Fruit fly (Drosophila melanogaster) whole organism, embryonic: ENCODE data around the gene Gyc88E.

ENCODE experiments used
- CG10274 ChIP-seq: fragments of 200-800 bp; sonication (Bioruptor generic); optimal IDR thresholded peaks from 3 replicates; lab custom pipeline; 2017; ENCODE audit warnings: missing biosample characterization, mild to moderate bottlenecking, missing genetic modification characterization
- CG10979 ChIP-seq: fragments of 200-800 bp; sonication (Bioruptor generic); optimal IDR thresholded peaks from 2 replicates; lab custom pipeline; 2018; ENCODE audit warnings: missing biosample characterization, mild to moderate bottlenecking, missing genetic modification characterization, moderate library complexity
- CG1233 ChIP-seq: fragments of 200-800 bp; sonication (Bioruptor generic); optimal IDR thresholded peaks from 4 replicates; lab custom pipeline; 2018; ENCODE audit warnings: missing biosample characterization, mild to moderate bottlenecking, missing genetic modification characterization
- CG12769 ChIP-seq: fragments of 200-800 bp; sonication (Bioruptor generic); optimal IDR thresholded peaks from 2 replicates; lab custom pipeline; 2019; ENCODE audit warnings: missing biosample characterization, mild to moderate bottlenecking, missing genetic modification characterization, moderate library complexity
- CG12942 ChIP-seq: fragments of 200-800 bp; sonication (Bioruptor generic); optimal IDR thresholded peaks from 3 replicates; lab custom pipeline; 2016; ENCODE audit warnings: missing biosample characterization, missing genetic modification characterization
- CG15696 ChIP-seq: fragments of 200-800 bp; sonication (Bioruptor generic); optimal IDR thresholded peaks from 2 replicates; lab custom pipeline; 2019; ENCODE audit warnings: missing biosample characterization, mild to moderate bottlenecking, missing genetic modification characterization, moderate library complexity
- CG1602 ChIP-seq: fragments of 200-800 bp; sonication (Bioruptor generic); optimal IDR thresholded peaks from 3 replicates; lab custom pipeline; 2016; ENCODE audit warnings: missing biosample characterization, missing genetic modification characterization
- CG17359 ChIP-seq: fragments of 200-800 bp; sonication (Bioruptor generic); optimal IDR thresholded peaks from 3 replicates; lab custom pipeline; 2018; ENCODE audit warnings: missing biosample characterization, mild to moderate bottlenecking, missing genetic modification characterization, moderate library complexity
- CG18476 ChIP-seq: fragments of 200-800 bp; sonication (Bioruptor generic); optimal IDR thresholded peaks from 2 replicates; lab custom pipeline; 2016; ENCODE audit warnings: missing biosample characterization, mild to moderate bottlenecking, missing genetic modification characterization
- CG18599 ChIP-seq: fragments of 200-800 bp; sonication (Bioruptor generic); optimal IDR thresholded peaks from 3 replicates; lab custom pipeline; 2017; ENCODE audit warnings: missing biosample characterization, missing genetic modification characterization, mild to moderate bottlenecking, moderate library complexity, missing genetic modification reagents
- CG18764 ChIP-seq: fragments of 200-800 bp; sonication (Bioruptor generic); optimal IDR thresholded peaks from 3 replicates; lab custom pipeline; 2016; ENCODE audit warnings: missing biosample characterization, missing genetic modification characterization
- CG32772 ChIP-seq: fragments of 200-800 bp; sonication (Bioruptor generic); IDR thresholded peaks from 2 replicates; pipeline ENCODE4 v1.3.6; 2022; ENCODE audit warnings: missing biosample characterization, missing genetic modification characterization
- CG34422 ChIP-seq: fragments of 200-800 bp; sonication (Bioruptor generic); IDR thresholded peaks from 3 replicates; pipeline ENCODE4 v1.3.6; 2022; ENCODE audit warnings: missing biosample characterization, missing genetic modification characterization
- CG3995 ChIP-seq: fragments of 200-800 bp; sonication (Bioruptor generic); optimal IDR thresholded peaks from 3 replicates; lab custom pipeline; 2016; ENCODE audit warnings: missing biosample characterization, missing genetic modification characterization
- CG4328 ChIP-seq: fragments of 200-800 bp; sonication (Bioruptor generic); optimal IDR thresholded peaks from 3 replicates; lab custom pipeline; 2017; ENCODE audit warnings: missing biosample characterization, missing genetic modification reagents, missing genetic modification characterization
- CG43689 ChIP-seq: fragments of 200-800 bp; sonication (Bioruptor generic); IDR thresholded peaks from 2 replicates; pipeline ENCODE4 v1.3.6; 2022; ENCODE audit warnings: missing biosample characterization, missing genetic modification characterization
- CG4730 ChIP-seq: fragments of 200-800 bp; sonication (Bioruptor generic); IDR thresholded peaks from 2 replicates; pipeline ENCODE4 v1.3.6; 2022; ENCODE audit warnings: missing biosample characterization, missing genetic modification characterization
- CG5245 ChIP-seq: fragments of 200-800 bp; sonication (Bioruptor generic); optimal IDR thresholded peaks from 3 replicates; lab custom pipeline; 2016; ENCODE audit warnings: missing biosample characterization, missing genetic modification characterization
- CG9797 ChIP-seq: fragments of 200-800 bp; sonication (Bioruptor generic); optimal IDR thresholded peaks from 3 replicates; lab custom pipeline; 2018; ENCODE audit warnings: missing biosample characterization, mild to moderate bottlenecking, missing genetic modification characterization
- CHES-1-like ChIP-seq: fragments of 200-800 bp; sonication (Bioruptor generic); optimal IDR thresholded peaks from 2 replicates; lab custom pipeline; 2016; ENCODE audit warnings: missing biosample characterization, missing genetic modification characterization
- Chrac-16 ChIP-seq: fragments of 200-800 bp; sonication (Bioruptor generic); optimal IDR thresholded peaks from 3 replicates; lab custom pipeline; 2016; ENCODE audit warnings: missing biosample characterization, missing genetic modification characterization
- CkIIα-i1 ChIP-seq: fragments of 200-800 bp; sonication (Bioruptor generic); IDR thresholded peaks from 2 replicates; pipeline ENCODE4 v1.3.6; 2022; ENCODE audit warnings: missing biosample characterization, missing genetic modification characterization
- Dip2 ChIP-seq: fragments of 200-800 bp; sonication (Bioruptor generic); IDR thresholded peaks from 2 replicates; pipeline ENCODE4 v1.3.6; 2022; ENCODE audit warnings: missing biosample characterization, missing genetic modification characterization
- Elba2 ChIP-seq: fragments of 200-800 bp; sonication (Bioruptor generic); optimal IDR thresholded peaks from 3 replicates; lab custom pipeline; 2016; ENCODE audit warnings: missing biosample characterization, missing genetic modification characterization
- Hmx ChIP-seq: fragments of 200-800 bp; sonication (Bioruptor generic); optimal IDR thresholded peaks from 2 replicates; lab custom pipeline; 2016; ENCODE audit warnings: missing biosample characterization, missing genetic modification characterization
- Hr78 ChIP-seq, 2 experiments: fragments of 200-800 bp in 1 of 2; fragments of >200 bp in 1 of 2; sonication (Bioruptor generic) in 1 of 2; optimal IDR thresholded peaks; 2 replicates each; lab custom pipeline; 2017 to 2019; ENCODE audit warnings: missing biosample characterization in 2 of 2, missing genetic modification characterization in 2 of 2, mild to moderate bottlenecking in 1 of 2, moderate library complexity in 1 of 2
- Kr ChIP-seq: fragments of 200-800 bp; sonication (Bioruptor generic); optimal IDR thresholded peaks from 2 replicates; lab custom pipeline; 2017; ENCODE audit warnings: missing biosample characterization, mild to moderate bottlenecking, missing genetic modification characterization
- Lhr ChIP-seq: fragments of 200-800 bp; sonication (Bioruptor generic); optimal IDR thresholded peaks from 3 replicates; lab custom pipeline; 2017; ENCODE audit warnings: mild to moderate bottlenecking, missing biosample characterization, missing genetic modification reagents, missing genetic modification characterization
- MTF-1 ChIP-seq: fragments of 200-800 bp; sonication (Bioruptor generic); optimal IDR thresholded peaks from 2 replicates; lab custom pipeline; 2018; ENCODE audit warnings: missing biosample characterization, mild to moderate bottlenecking, missing genetic modification characterization, borderline replicate concordance
- Max ChIP-seq: fragments of 200-800 bp; sonication (Bioruptor generic); optimal IDR thresholded peaks from 2 replicates; lab custom pipeline; 2016; ENCODE audit warnings: missing biosample characterization, mild to moderate bottlenecking, missing genetic modification characterization
- Neu2 ChIP-seq: fragments of 200-800 bp; sonication (Bioruptor generic); optimal IDR thresholded peaks from 3 replicates; lab custom pipeline; 2016; ENCODE audit warnings: missing biosample characterization, missing genetic modification characterization, borderline replicate concordance
- Opbp ChIP-seq: fragments of 200-800 bp; sonication (Bioruptor generic); IDR thresholded peaks from 3 replicates; pipeline ENCODE4 v1.3.6; 2022; ENCODE audit warnings: missing biosample characterization, missing genetic modification characterization; ENCODE audit not compliant: partially characterized antibody
- Ptx1 ChIP-seq: fragments of 200-800 bp; sonication (Bioruptor generic); IDR thresholded peaks from 2 replicates; pipeline ENCODE4 v1.3.6; 2022; ENCODE audit warnings: missing biosample characterization, missing genetic modification characterization
- Side ChIP-seq: fragments of 200-800 bp; sonication (Bioruptor generic); optimal IDR thresholded peaks from 2 replicates; lab custom pipeline; 2016; ENCODE audit warnings: missing biosample characterization, missing genetic modification characterization
- Sry-β ChIP-seq: fragments of 200-800 bp; sonication (Bioruptor generic); optimal IDR thresholded peaks from 2 replicates; lab custom pipeline; 2018; ENCODE audit warnings: missing biosample characterization, mild to moderate bottlenecking, missing genetic modification characterization, moderate library complexity
- Xbp1 ChIP-seq: fragments of 200-800 bp; sonication (Bioruptor generic); optimal IDR thresholded peaks from 3 replicates; lab custom pipeline; 2016; ENCODE audit warnings: missing biosample characterization, mild to moderate bottlenecking, missing genetic modification characterization
- caup ChIP-seq: fragments of 200-800 bp; sonication (Bioruptor generic); optimal IDR thresholded peaks from 3 replicates; lab custom pipeline; 2017; ENCODE audit warnings: missing biosample characterization, mild to moderate bottlenecking, missing genetic modification characterization, moderate library complexity; ENCODE audit not compliant: severe bottlenecking
- dati ChIP-seq: fragments of 200-800 bp; sonication (Bioruptor generic); IDR thresholded peaks from 2 replicates; pipeline ENCODE4 v1.3.6; 2022; ENCODE audit warnings: missing biosample characterization, missing genetic modification characterization
- dimm ChIP-seq: fragments of 200-800 bp; sonication (Bioruptor generic); IDR thresholded peaks from 2 replicates; pipeline ENCODE4 v1.3.6; 2022; ENCODE audit warnings: missing biosample characterization, missing genetic modification characterization
- dmrt99B ChIP-seq: fragments of 200-800 bp; sonication (Bioruptor generic); optimal IDR thresholded peaks from 2 replicates; lab custom pipeline; 2018; ENCODE audit warnings: missing biosample characterization, mild to moderate bottlenecking, missing genetic modification characterization, moderate library complexity
- gro ChIP-seq: fragments of 200-800 bp; sonication (Bioruptor generic); optimal IDR thresholded peaks from 2 replicates; lab custom pipeline; 2016; ENCODE audit warnings: missing biosample characterization, missing genetic modification characterization
- hb ChIP-seq: fragments of 200-800 bp; sonication (Bioruptor generic); IDR thresholded peaks from 3 replicates; pipeline ENCODE4 v1.3.6; 2022; ENCODE audit warnings: missing biosample characterization, missing genetic modification characterization; ENCODE audit not compliant: partially characterized antibody
- lbe ChIP-seq: fragments of 200-800 bp; sonication (Bioruptor generic); optimal IDR thresholded peaks from 2 replicates; lab custom pipeline; 2016; ENCODE audit warnings: missing biosample characterization, mild to moderate bottlenecking, missing genetic modification characterization
- nerfin-1 ChIP-seq: fragments of 200-800 bp; sonication (Bioruptor generic); optimal IDR thresholded peaks from 3 replicates; lab custom pipeline; 2019; ENCODE audit warnings: missing biosample characterization, mild to moderate bottlenecking, missing genetic modification characterization, moderate library complexity
- nom ChIP-seq: fragments of 200-800 bp; sonication (Bioruptor generic); optimal IDR thresholded peaks from 2 replicates; lab custom pipeline; 2017; ENCODE audit warnings: missing biosample characterization, missing genetic modification characterization, mild to moderate bottlenecking, moderate library complexity, missing genetic modification reagents
- pb ChIP-seq: fragments of 200-800 bp; sonication (Bioruptor generic); optimal IDR thresholded peaks from 3 replicates; lab custom pipeline; 2016; ENCODE audit warnings: missing biosample characterization, missing genetic modification characterization
- slbo ChIP-seq: fragments of 200-800 bp; sonication (Bioruptor generic); IDR thresholded peaks from 2 replicates; pipeline ENCODE4 v1.3.6; 2022; ENCODE audit warnings: missing biosample characterization, missing genetic modification characterization
- tll ChIP-seq, 2 experiments: fragments of 200-800 bp in 1 of 2; fragments of >200 bp in 1 of 2; sonication (Bioruptor generic) in 1 of 2; optimal IDR thresholded peaks; 2 replicates each; lab custom pipeline; 2017 to 2019; ENCODE audit warnings: missing biosample characterization in 2 of 2, missing genetic modification characterization in 2 of 2, mild to moderate bottlenecking in 1 of 2, moderate library complexity in 1 of 2
- trem ChIP-seq: fragments of 200-800 bp; optimal IDR thresholded peaks from 3 replicates; lab custom pipeline; 2019; ENCODE audit warnings: missing biosample characterization, mild to moderate bottlenecking, missing genetic modification characterization, moderate library complexity
- zen2 ChIP-seq: fragments of 200-800 bp; sonication (Bioruptor generic); IDR thresholded peaks from 3 replicates; pipeline ENCODE4 v1.3.6; 2022; ENCODE audit warnings: missing biosample characterization, missing genetic modification characterization; ENCODE audit not compliant: partially characterized antibody

Gene Gyc88E

DNA sequence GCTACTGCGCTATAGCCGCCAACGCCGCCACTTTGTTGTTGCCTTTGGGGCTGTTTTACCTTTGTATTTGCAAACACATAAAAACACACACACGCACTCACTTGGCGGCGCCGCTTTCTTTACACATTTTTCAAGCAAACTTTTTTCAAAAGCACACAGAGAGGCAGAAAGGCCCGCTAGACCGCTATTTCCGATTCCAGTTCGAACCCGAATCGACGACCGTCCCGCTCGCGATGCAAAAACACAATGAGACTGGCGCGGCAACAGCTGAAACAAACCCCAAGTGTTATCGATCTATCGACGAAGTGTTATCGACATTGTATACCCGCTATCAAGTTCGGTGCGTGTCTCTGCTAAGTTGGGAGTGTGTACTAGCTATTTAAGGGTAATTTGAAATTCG, 18.5 kb upstream of the Gyc88E start, which contains the start of gene CG42788 (continued):
- TF ChIP-seq CG4730 (GFP tag; lab: Robert Waterston, UW), result no peak
- TF ChIP-seq Lhr, result peak; percentile 94
- no peak for TF ChIP-seq dimm
- peak; percentile 67 for TF ChIP-seq caup (GFP tag; lab: Kevin White, UChicago)
- TF ChIP-seq CG43689 (GFP tag; lab: Robert Waterston, UW), result no peak
- no peak for TF ChIP-seq Ptx1 (GFP tag; lab: Robert Waterston, UW)
- TF ChIP-seq dmrt99B (tag; lab: Kevin White, UChicago), result peak; percentile 53
- TF ChIP-seq Kr, result no peak
- peak; percentile 44 for TF ChIP-seq MTF-1
- TF ChIP-seq Sry-β, result no peak
- peak; percentile 5 for TF ChIP-seq CG10979 (tag; lab: Kevin White, UChicago)
- TF ChIP-seq CG17359 (tag; lab: Kevin White, UChicago), result peak; percentile 29
- no peak for TF ChIP-seq tll (GFP tag; optimal IDR thresholded peaks at IDR 0.05; lab: Kevin White, UChicago)
- TF ChIP-seq CHES-1-like (GFP tag; lab: Kevin White, UChicago), result peak; percentile 76
- no peak for TF ChIP-seq CG15696 (tag; lab: Kevin White, UChicago)
- peak; percentile 93 for TF ChIP-seq gro
- TF ChIP-seq Hmx (GFP tag; lab: Kevin White, UChicago), result no peak
- peak; percentile 40 for TF ChIP-seq CG9797 (GFP tag; lab: Kevin White, UChicago)
- TF ChIP-seq CG1233 (GFP tag; lab: Kevin White, UChicago), result no peak
- TF ChIP-seq CG18476 (GFP tag; lab: Kevin White, UChicago), result no peak
- TF ChIP-seq Opbp (GFP tag; lab: Robert Waterston, UW), result no peak
- peak; percentile 97 for TF ChIP-seq CG12769 (tag; lab: Kevin White, UChicago)
- TF ChIP-seq CG18764 (GFP tag; lab: Kevin White, UChicago), result no peak
- TF ChIP-seq Elba2, result no peak
- TF ChIP-seq CG1602 (GFP tag; lab: Kevin White, UChicago), result no peak
- TF ChIP-seq Side, result peak; percentile 83
- no peak for TF ChIP-seq dati
- TF ChIP-seq CG5245, result no peak
- TF ChIP-seq CG3995 (GFP tag; lab: Kevin White, UChicago), result peak; percentile 30
- peak; percentile 61 for TF ChIP-seq Xbp1 (GFP tag; lab: Kevin White, UChicago)
- no peak for TF ChIP-seq CkIIα-i1
- TF ChIP-seq CG4328 (GFP tag; lab: Kevin White, UChicago), result no peak
- TF ChIP-seq CG18599, result peak; percentile 18
- TF ChIP-seq slbo (GFP tag; lab: Robert Waterston, UW), result no peak
- no peak for TF ChIP-seq Chrac-16 (GFP tag; lab: Kevin White, UChicago)
- peak; percentile 25 for TF ChIP-seq nerfin-1 (tag; lab: Kevin White, UChicago)
- no peak for TF ChIP-seq zen2 (GFP tag; lab: Robert Waterston, UW)
- TF ChIP-seq pb (GFP tag; lab: Kevin White, UChicago), result peak; percentile 40
- TF ChIP-seq nom (GFP tag; lab: Kevin White, UChicago), result peak; percentile 2
- no peak for TF ChIP-seq CG32772 (GFP tag; lab: Robert Waterston, UW)
- no peak for TF ChIP-seq CG34422
- TF ChIP-seq hb (GFP tag; lab: Robert Waterston, UW), result no peak
- peak; percentile 46 for TF ChIP-seq CG12942 (GFP tag; lab: Kevin White, UChicago)
- TF ChIP-seq Hr78 (GFP tag; optimal IDR thresholded peaks at IDR 0.05; lab: Kevin White, UChicago), result peak in 1 of 2 experiments; percentile 46
- no peak for TF ChIP-seq Max (GFP tag; lab: Kevin White, UChicago)
- TF ChIP-seq CG10274, result no peak
- no peak for TF ChIP-seq Neu2 (GFP tag; lab: Kevin White, UChicago)
- TF ChIP-seq Dip2 (GFP tag; lab: Robert Waterston, UW), result no peak
- peak; percentile 66 for TF ChIP-seq trem (tag; lab: Kevin White, UChicago)
- TF ChIP-seq lbe (GFP tag; lab: Kevin White, UChicago), result no peak
